Fruit fly (Drosophila melanogaster): ENCODE data around the gene CG13005.

The CG13005 gene

DNA sequence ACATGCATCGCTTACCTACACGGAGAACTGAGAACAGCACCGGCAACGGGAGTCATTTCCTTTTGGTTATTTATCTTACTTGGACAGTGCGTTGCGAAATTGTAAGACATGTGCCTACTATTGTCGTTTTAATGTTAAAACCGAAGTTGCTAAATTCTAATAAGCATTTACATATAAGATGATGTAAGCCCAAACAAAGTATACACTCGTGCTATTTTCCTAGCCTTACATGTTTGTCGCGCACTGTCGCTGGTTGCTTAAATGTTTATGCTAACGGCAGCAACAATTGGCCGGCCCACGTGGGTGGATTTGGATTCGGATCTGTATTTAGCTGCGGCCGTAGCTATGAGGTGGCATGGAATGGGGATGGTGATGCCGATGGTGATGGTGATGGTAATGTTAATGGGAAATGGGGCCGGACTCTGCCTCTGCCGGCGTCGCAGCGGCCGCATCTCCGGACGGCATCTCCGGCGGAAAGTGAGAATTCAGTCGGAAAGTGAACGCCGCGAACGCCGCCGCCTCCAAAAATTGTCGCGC is 7.8 kb downstream of the CG13005 start, which contains the start of gene CG4829:
Gene CG4829, plus strand, starts transcription at position 487 of the 537 bp plus-strand sequence.
- TF ChIP-seq CTCF (optimal IDR thresholded peaks at IDR 0.05): no peak
- TF ChIP-seq CG8478 (optimal IDR thresholded peaks at IDR 0.05): no peak

DNA sequence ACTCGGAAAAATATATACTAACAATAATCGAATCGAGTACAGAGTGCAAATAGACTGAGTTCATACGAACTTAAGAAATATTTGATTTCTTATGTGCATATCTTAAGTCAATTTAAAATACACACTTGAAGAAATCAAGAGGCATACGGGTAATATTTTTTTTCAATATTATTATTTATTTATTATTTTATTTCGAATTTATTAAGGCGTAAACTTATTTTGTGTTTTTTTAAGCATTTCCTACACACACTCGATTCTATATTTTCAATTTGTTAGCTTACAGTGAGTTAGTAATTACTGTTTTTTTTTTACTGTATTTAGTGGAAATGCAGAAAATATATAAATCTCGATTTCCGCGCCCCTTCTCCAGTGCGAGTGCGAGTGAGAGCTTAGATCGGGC is 9.8 kb downstream of the CG13005 start:
- TF ChIP-seq CTCF (optimal IDR thresholded peaks at IDR 0.05) (no peak), CG8478 (optimal IDR thresholded peaks at IDR 0.05) (no peak)

DNA sequence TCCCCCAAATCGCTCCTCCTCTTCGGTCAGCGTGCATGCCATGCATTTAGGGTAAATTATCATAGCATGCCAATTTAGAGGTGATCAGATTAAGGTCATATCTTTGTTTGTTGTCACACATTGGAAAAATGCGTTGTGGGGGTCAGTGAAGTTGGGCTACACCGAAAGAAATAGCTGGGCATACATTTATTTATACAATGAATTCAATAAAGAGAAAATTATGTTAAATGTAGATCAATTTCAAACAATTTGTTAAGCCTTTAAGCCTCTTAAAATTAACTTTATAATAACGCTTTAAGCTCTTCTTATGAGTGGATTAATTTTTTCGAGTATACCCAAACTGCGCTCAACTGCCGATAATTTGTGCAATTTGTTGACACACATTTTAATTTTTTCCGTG is 10.9 kb downstream of the CG13005 start:
- TF ChIP-seq CTCF (optimal IDR thresholded peaks at IDR 0.05) (no peak), CG8478 (optimal IDR thresholded peaks at IDR 0.05) (no peak)

DNA sequence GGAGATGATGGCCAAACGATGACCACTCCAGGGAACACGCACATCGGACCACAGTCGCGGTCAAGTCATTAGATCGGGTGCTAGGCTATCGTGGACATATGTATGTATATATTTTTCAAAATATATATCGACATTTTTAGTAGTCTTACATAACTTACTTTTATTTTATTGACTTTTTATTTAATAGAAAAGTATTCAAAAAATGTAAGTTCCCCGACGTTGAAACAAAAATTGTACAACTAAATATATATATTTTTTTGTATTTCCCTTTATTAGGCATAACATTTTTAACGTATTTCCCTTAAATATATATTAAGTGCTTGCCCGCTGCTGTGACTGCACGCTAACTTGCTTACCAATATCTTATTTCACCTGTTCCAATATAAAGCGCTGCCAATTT is 11.7 kb downstream of the CG13005 start:
- TF ChIP-seq CG8478 (optimal IDR thresholded peaks at IDR 0.05) (no peak), CTCF (optimal IDR thresholded peaks at IDR 0.05) (no peak)

DNA sequence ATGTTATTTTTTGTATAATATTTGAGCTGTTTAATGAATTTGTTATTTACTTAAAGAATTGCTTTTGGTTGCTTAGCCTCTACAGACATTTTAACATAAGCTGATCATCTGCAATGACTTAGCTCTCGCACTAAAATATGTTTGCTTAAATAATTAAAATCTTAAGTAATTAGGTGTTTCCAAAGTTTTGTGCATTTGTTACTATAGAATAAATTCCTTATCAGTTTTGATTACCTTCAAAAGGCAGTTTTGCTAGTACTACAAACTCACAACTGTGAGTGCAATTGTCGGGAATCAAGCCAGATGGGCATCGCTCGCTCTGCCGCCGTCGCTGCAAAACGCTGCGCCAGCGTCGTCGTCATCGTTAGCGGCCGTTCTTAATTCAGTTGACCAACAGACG is 13.1 kb downstream of the CG13005 start:
- no peak for TF ChIP-seq CTCF (optimal IDR thresholded peaks at IDR 0.05)
- TF ChIP-seq CG8478 (optimal IDR thresholded peaks at IDR 0.05): no peak

DNA sequence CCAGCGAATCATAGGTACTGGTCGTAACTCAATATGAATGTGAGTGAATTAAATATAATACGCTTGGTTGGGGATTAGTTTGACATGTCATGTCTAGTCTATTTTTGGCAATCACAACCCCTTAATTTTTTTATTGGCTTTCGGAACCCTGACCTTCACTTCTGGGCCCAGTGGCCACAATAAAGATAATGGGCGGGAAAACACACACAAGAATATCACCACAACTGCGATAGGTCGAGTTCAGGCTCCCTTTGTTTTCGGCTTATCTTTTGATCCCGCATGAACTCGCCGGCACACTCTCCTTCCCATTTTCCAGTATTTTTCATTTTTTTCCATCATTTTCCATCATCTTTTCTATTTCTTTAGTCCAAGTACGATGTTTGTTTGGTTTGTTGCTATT is 14.7 kb downstream of the CG13005 start:
- no peak for TF ChIP-seq CTCF (optimal IDR thresholded peaks at IDR 0.05)
- no peak for TF ChIP-seq CG8478 (optimal IDR thresholded peaks at IDR 0.05)

DNA sequence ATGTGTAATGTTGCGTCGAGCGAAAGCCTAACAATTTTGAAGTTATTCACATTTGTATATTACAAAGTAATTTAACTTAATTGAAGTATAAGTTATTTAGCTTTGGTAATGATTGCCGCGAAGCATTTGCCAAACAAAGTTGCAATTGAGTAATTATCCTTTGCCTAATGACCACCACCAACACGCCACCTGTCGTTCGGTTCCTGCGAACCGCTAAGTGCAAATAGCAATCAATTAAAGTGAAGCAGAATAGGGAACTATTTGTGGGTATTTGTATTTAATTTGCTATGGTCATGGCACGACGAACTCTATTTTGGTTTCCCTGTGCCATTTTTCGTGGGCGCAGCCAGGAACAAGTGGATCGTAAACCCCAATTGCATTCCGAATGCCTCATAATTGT is 17.2 kb downstream of the CG13005 start:
- TF ChIP-seq CTCF (optimal IDR thresholded peaks at IDR 0.05): peak; percentile 63 to 69
- no peak for TF ChIP-seq CG8478 (optimal IDR thresholded peaks at IDR 0.05)

DNA sequence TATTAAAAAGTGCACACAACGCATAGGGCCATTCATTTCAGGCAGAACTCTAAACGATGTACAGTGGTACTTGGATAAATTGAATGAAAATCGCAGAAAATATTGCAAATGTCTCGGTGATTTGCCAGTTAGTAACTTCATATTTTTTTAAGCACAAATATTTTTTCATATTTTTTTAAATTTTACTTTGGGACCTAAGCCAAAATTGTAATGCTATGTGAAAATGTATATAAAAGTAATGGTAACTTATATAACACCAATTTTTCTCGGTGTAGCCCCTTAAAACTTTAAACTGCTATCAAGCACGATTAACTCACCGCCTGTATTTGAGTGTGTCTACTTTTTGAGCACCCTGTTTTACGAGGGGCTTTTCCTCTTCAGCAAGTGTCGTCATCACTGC is 17.8 kb downstream of the CG13005 start:
- TF ChIP-seq CG8478 (optimal IDR thresholded peaks at IDR 0.05) (no peak), CTCF (optimal IDR thresholded peaks at IDR 0.05) (no peak)

DNA sequence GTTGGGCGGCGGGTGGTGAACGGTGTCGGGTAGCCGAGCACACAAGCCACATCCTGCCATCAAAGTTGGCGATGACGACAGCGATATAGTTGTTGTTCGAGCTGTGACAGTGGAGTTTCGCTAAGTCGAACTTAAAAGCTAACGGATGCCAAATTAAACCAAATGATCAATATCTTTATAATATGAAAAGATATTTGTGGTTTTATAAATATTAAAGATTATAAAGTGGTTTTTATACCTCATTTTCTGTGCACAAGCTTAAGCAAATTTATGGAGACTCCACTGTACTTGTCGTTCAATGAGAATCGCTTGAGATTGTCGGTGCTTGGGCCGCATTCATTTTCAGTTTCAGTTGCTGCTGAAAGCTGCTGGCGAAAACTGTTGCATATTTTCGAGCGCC is 18.6 kb downstream of the CG13005 start:
- TF ChIP-seq CG8478 (optimal IDR thresholded peaks at IDR 0.05) (no peak), CTCF (optimal IDR thresholded peaks at IDR 0.05) (no peak)

DNA sequence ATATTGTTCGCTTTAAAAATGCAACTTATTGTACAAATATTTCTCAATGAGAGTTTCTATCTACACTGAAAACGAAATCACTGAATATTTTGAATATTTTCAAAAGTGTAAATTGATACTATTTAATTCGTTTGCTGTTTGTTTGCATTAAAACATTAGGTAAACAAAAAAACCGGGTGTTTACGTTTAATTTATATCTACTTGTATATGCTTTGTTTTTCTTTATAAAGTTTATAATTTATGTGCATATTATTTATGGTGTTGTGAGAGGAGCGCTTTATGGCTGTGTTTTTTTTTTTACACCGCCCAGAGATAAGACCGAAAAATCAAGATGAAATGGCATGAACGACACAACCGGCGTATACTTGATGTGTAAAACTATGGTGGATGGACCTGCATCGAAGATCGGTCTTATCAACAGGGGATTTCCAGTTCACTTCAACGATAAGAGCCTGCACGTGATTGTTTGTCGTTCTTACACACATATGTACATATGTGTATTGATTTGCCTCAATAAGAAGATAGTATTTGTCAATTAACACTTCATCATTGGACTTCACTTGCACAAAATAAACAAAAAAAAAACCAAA is 26.1 kb downstream of the CG13005 start:
- no peak for TF ChIP-seq CG8478 (optimal IDR thresholded peaks at IDR 0.05)
- TF ChIP-seq CTCF (optimal IDR thresholded peaks at IDR 0.05): no peak

DNA sequence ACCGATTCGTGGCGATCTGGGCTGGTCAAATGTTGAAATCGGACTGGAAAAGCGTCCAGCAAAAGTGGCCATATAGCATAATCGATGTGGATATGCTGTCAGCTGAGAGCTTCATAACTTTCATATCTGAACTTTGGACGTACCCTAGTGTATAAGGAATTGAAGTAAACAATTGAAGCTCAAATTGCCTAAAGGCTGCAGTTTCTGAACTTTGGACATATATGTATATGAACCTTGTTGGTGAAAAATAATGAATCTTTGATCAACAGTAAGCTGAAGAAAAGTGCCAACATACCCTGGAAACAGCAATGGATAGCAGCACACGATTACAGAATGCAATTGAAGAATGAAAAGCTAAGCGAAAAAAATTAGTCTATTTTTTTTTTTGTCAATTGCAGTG is 26.6 kb downstream of the CG13005 start:
- no peak for TF ChIP-seq CTCF (optimal IDR thresholded peaks at IDR 0.05)
- TF ChIP-seq CG8478 (optimal IDR thresholded peaks at IDR 0.05): no peak

DNA sequence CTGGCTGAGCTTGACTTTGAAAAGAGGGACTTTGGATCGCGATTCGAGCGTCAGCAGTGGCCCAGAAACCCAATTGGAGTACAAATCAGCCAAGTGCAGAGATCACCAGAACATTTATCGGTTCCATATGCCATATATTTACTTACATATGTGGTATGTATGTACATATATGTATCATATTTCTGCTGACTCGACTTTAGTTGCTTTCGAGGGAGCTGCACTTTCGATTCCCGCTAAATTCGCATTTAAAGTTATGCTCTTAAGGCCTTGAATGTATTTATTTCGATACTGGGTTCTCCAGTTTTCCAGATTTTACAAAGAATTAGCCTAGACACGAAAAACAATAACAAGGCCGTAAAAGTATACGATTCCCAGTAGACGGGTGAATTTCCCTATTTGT is 28.4 kb downstream of the CG13005 start:
- TF ChIP-seq CTCF (optimal IDR thresholded peaks at IDR 0.05) (no peak), CG8478 (optimal IDR thresholded peaks at IDR 0.05) (no peak)

DNA sequence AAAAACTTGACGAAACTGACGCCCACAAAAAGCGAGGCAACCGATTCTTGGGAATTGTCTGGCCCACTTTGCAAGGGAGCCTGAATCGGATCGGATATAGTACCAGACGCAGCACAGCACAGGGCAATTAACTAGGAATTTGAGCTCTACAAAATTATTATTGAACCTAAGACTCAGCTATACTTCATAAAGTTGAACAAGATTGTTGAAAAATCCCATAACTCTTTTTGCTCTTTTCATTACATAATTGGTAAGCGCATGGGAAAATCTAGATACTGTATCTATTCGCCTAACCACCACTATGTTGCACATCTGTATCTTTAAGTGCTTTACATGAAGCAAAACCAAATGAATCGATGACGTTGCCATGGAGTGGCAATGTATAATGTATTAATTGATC is 29.6 kb downstream of the CG13005 start:
- no peak for TF ChIP-seq CTCF (optimal IDR thresholded peaks at IDR 0.05)
- TF ChIP-seq CG8478 (optimal IDR thresholded peaks at IDR 0.05): no peak

DNA sequence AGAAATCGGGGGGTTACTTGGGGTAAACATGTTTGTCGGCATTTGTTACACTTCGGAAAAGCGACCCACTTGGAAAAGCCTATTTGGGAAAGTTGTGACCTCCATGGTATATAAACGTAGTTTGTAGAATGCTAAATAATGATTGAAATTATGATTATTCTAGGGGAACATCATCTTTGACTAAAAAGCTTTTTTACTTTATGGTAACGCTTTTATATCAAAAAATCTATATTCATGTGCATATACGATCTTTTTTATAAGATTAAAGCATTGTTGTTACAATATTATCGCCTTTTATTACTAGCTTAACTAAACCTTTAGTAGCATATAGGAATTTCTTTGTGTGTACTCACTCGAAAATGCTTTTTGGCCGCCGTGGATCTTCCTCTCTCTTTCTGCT is 30.8 kb downstream of the CG13005 start:
- TF ChIP-seq CG8478 (optimal IDR thresholded peaks at IDR 0.05): no peak
- TF ChIP-seq CTCF (optimal IDR thresholded peaks at IDR 0.05): no peak

DNA sequence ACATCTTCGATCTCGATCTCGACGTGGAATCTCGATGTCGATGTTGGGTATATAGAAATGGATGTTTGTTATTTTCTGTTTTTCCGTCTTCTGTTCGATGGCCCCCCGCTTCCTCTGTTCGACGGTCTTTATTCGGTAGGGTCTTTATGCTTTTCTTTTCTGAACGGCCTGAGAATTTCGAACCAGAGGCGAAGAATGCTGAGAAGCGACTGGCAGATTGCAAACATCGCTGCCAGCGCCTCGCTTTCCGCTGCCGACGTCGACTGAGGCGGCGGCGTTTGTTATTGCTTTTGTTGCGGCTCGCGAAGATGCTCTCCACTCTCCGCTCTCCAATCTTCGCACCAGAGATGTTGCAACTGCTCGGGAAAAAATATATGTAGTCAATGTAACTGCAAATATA is 31.9 kb downstream of the CG13005 start, which contains the start of the genes CG13004 and CG46306:
Gene CG13004, minus strand, starts transcription at position 217 of the 400 bp plus-strand sequence.
Gene CG46306, minus strand, starts transcription at position 217 of the 400 bp plus-strand sequence.
- no peak for TF ChIP-seq CG8478 (optimal IDR thresholded peaks at IDR 0.05)
- TF ChIP-seq CTCF (optimal IDR thresholded peaks at IDR 0.05): no peak

DNA sequence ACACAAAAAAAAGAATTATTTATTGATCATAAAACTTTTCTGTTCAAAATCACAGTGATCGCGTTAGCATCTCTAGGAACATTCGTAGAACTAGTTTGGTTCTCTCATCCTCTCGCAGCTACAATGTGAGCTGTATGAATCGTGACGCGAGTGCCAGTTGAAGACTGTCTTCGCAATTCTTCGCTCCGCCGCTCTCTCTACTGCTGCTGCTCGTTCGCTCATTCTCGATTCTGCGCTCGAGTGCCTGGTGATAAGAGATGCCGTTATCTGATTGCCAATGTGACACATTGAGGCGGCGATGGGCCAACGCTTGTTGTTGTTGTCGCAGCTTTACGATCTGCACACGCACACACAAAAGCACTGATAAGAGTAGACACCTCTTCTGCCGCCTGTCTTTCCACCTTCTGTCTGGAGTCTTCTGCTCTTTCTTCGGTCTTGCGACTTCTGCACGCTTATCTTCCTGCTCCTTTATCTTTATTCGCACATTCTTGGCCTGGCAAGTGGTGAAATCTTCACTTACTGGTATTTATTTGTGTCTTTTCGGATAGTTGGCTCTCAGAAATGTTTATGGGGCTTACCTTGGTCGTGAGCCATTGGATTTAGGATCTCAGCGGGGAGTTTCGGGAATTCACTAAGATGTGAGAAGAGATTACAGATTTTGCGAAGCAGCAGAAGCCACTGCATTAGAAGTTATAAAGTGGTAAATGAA is 32.8 kb downstream of the CG13005 start:
- TF ChIP-seq CTCF (optimal IDR thresholded peaks at IDR 0.05): no peak
- no peak for TF ChIP-seq CG8478 (optimal IDR thresholded peaks at IDR 0.05)
